Worm (Caenorhabditis elegans): ENCODE measurements around the gene R11F4.2.

The R11F4.2 gene

DNA sequence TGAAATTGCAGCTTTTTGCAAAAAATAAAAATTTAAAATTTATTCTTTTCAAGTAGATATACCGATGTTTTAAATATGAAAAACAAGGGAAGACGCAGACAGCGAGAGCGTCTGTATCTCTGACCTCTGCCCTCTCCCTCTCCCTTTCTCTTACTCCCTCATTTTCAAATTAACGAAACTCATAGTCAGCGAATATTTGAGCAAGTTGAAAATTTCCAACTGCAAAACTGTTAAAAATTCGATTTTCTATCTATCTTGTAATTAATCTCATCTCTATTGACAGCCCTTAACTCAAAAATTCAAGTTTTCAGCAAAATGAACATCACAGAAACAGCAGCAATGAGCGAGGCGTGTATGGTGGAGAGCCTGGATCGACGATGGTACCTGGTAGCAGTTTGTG, at the start of gene R11F4.2:
Gene R11F4.2, plus strand, starts transcription at position 301 of the 400 bp plus-strand sequence.
- TF ChIP-seq snu-23 (GFP tag; optimal IDR thresholded peaks at IDR 0.05) = no peak
- no peak for TF ChIP-seq nhr-19 (GFP tag; conservative IDR thresholded peaks at IDR 0.05)
- no peak for TF ChIP-seq lin-35 (GFP tag; optimal IDR thresholded peaks at IDR 0.05)
- TF ChIP-seq hlh-17 (GFP tag; optimal IDR thresholded peaks at IDR 0.05; ENCODE audit: borderline replicate concordance) = no peak
- no peak for TF ChIP-seq ztf-4 (tag; optimal IDR thresholded peaks at IDR 0.05)
- TF ChIP-seq pqm-1 (tag; optimal IDR thresholded peaks at IDR 0.05) = no peak
- TF ChIP-seq aly-2 (tag; optimal IDR thresholded peaks at IDR 0.05) = no peak
- TF ChIP-seq tlp-1 (tag; optimal IDR thresholded peaks at IDR 0.05) = no peak
- TF ChIP-seq mdl-1 (tag; optimal IDR thresholded peaks at IDR 0.05) = no peak
- no peak for TF ChIP-seq hpl-2 (GFP tag; optimal IDR thresholded peaks at IDR 0.05)
- TF ChIP-seq F16B12.6 (tag; optimal IDR thresholded peaks at IDR 0.05) = no peak
- TF ChIP-seq swsn-7 (tag; optimal IDR thresholded peaks at IDR 0.05) = no peak
- no peak for TF ChIP-seq mep-1 (tag; optimal IDR thresholded peaks at IDR 0.05)
- TF ChIP-seq xbp-1 (tag; optimal IDR thresholded peaks at IDR 0.05) = no peak

DNA sequence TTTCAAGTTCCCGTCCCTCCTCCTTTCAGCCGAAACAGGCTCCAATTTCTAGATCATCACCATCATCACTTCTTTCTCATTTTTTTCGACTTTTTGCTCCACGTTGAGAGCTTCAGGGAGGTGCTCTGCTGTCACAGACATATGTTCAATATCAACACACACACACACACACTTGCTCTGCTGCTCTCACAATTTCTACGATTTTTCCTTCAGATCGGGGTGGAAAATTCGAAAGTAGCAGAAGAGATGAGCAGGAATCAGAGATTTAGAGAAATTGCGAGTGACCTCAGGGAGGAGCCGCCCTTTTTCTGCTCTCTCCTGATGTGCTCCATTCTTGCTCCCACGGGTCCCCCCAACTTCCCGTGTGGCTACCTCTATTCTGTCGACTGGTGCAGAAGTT, 44.3 kb upstream of the R11F4.2 start, which contains the start of gene pqn-48:
Gene pqn-48, plus strand, starts transcription at position 344 of the 400 bp plus-strand sequence.
- TF ChIP-seq dsc-1 (tag; optimal IDR thresholded peaks at IDR 0.05) = peak; percentile 31
- no peak for TF ChIP-seq unc-62 (GFP tag; optimal IDR thresholded peaks at IDR 0.05)
- TF ChIP-seq unc-130 (tag; optimal IDR thresholded peaks at IDR 0.05) = no peak
- TF ChIP-seq efl-1 (optimal IDR thresholded peaks at IDR 0.05) = peak in 1 of 2 experiments; percentile 10
- TF ChIP-seq efl-1 (GFP tag; optimal IDR thresholded peaks at IDR 0.05 in 1 of 2) = peak in 1 of 2 experiments; percentile 41
- no peak for TF ChIP-seq dpl-1 (GFP tag; optimal IDR thresholded peaks at IDR 0.05)
- TF ChIP-seq nhr-47 (tag; optimal IDR thresholded peaks at IDR 0.05) = no peak
- TF ChIP-seq lsy-2 (tag; optimal IDR thresholded peaks at IDR 0.05) = peak in 1 of 2 experiments; percentile 27
- TF ChIP-seq rnt-1 (tag; optimal IDR thresholded peaks at IDR 0.05) = peak; percentile 52
- no peak for TF ChIP-seq aha-1 (tag; optimal IDR thresholded peaks at IDR 0.05)
- peak; percentile 13 for TF ChIP-seq nhr-71 (tag; optimal IDR thresholded peaks at IDR 0.05)
- no peak for TF ChIP-seq ztf-4 (tag; optimal IDR thresholded peaks at IDR 0.05)
- TF ChIP-seq ceh-63 (GFP tag; optimal IDR thresholded peaks at IDR 0.05) = no peak
- 0 out of 2 replicates have a peak, but pooled peaks have one; percentile 10 for TF ChIP-seq nhr-19 (GFP tag; conservative IDR thresholded peaks at IDR 0.05)
- TF ChIP-seq pag-3 (tag; optimal IDR thresholded peaks at IDR 0.05; ENCODE audit: borderline replicate concordance, insufficient read depth) = no peak
- no peak for TF ChIP-seq unc-98 (GFP tag; IDR thresholded peaks at IDR 0.05)
- TF ChIP-seq sup-37 (GFP tag; optimal IDR thresholded peaks at IDR 0.05) = no peak
- no peak for TF ChIP-seq nhr-12 (tag; optimal IDR thresholded peaks at IDR 0.05)
- no peak for TF ChIP-seq sptf-1 (tag; optimal IDR thresholded peaks at IDR 0.05)
- no peak for TF ChIP-seq pqm-1 (tag; optimal IDR thresholded peaks at IDR 0.05)
- TF ChIP-seq lin-14 (GFP tag; optimal IDR thresholded peaks at IDR 0.05) = peak; percentile 45

DNA sequence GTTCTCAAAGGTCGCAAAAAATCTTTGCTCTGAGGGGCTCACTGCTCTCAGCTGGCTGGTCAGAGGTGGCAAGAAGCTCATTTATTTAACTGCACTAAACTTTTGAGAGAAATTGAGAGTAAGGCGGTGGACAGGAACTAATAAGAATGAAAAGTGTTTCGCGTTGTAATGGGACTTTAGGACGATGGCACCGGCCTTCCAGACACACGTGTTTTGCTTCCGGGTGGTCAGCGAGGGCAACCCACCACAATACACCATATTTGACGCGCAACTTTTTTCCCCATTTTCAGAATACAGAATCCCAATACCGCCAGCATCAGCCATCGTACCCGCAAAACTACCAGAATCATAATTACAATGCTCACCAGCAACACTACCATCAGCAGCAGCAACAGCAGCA, 42.8 kb upstream of the R11F4.2 start:
- TF ChIP-seq nhr-28 (tag; optimal IDR thresholded peaks at IDR 0.05) = no peak
- TF ChIP-seq nhr-90 (tag; optimal IDR thresholded peaks at IDR 0.05; ENCODE audit: poor library complexity) = no peak
- no peak for TF ChIP-seq aha-1 (tag; optimal IDR thresholded peaks at IDR 0.05)
- TF ChIP-seq fkh-4 (tag; optimal IDR thresholded peaks at IDR 0.05; ENCODE audit: borderline replicate concordance) = no peak
- no peak for TF ChIP-seq vab-15 (tag; optimal IDR thresholded peaks at IDR 0.05)
- no peak for TF ChIP-seq ceh-90 (tag; optimal IDR thresholded peaks at IDR 0.05)
- TF ChIP-seq fkh-10 (GFP tag; optimal IDR thresholded peaks at IDR 0.05) = no peak
- no peak for TF ChIP-seq nhr-19 (GFP tag; conservative IDR thresholded peaks at IDR 0.05)
- TF ChIP-seq sox-4 (tag; optimal IDR thresholded peaks at IDR 0.05) = no peak
- TF ChIP-seq nhr-77 (tag; optimal IDR thresholded peaks at IDR 0.05) = no peak
- no peak for TF ChIP-seq nhr-71 (tag; optimal IDR thresholded peaks at IDR 0.05)

Data from whole organism, L1 larva.